Fruit fly (Drosophila melanogaster) whole organism, embryonic: Measurements from ENCODE around the gene CG42866.

Experiments used
- C15 ChIP-seq: fragments of 200-800 bp; sonication (Bioruptor generic); IDR thresholded peaks from 3 replicates; pipeline ENCODE4 v1.3.6; 2022; ENCODE audit warnings: missing biosample characterization, missing genetic modification characterization
- CG10209 ChIP-seq: fragments of 200-800 bp; sonication (Bioruptor generic); optimal IDR thresholded peaks from 3 replicates; lab custom pipeline; 2017; ENCODE audit warnings: missing biosample characterization, mild to moderate bottlenecking, missing genetic modification characterization, missing genetic modification reagents
- CG10274 ChIP-seq: fragments of 200-800 bp; sonication (Bioruptor generic); optimal IDR thresholded peaks from 3 replicates; lab custom pipeline; 2017; ENCODE audit warnings: missing biosample characterization, mild to moderate bottlenecking, missing genetic modification characterization
- CG10431 ChIP-seq: fragments of 200-800 bp; sonication (Bioruptor generic); optimal IDR thresholded peaks from 3 replicates; lab custom pipeline; 2018; ENCODE audit warnings: missing biosample characterization, mild to moderate bottlenecking, missing genetic modification characterization
- CG10654 ChIP-seq: fragments of 200-800 bp; sonication (Bioruptor generic); optimal IDR thresholded peaks from 2 replicates; lab custom pipeline; 2016; ENCODE audit warnings: missing biosample characterization, missing genetic modification characterization
- CG11093 ChIP-seq: fragments of 200-800 bp; sonication (Bioruptor generic); IDR thresholded peaks from 3 replicates; pipeline ENCODE4 v1.3.6; 2022; ENCODE audit warnings: missing biosample characterization, missing genetic modification characterization
- CG11398 ChIP-seq: fragments of 200-800 bp; sonication (Bioruptor generic); optimal IDR thresholded peaks from 2 replicates; lab custom pipeline; 2016; ENCODE audit warnings: missing biosample characterization, missing genetic modification characterization
- CG11456 ChIP-seq: fragments of 200-800 bp; sonication (Bioruptor generic); IDR thresholded peaks from 3 replicates; pipeline ENCODE4 v1.3.6; 2022; ENCODE audit warnings: missing biosample characterization, missing genetic modification characterization
- CG11560 ChIP-seq: fragments of 200-800 bp; sonication (Bioruptor generic); IDR thresholded peaks from 3 replicates; pipeline ENCODE4 v1.3.6; 2022; ENCODE audit warnings: missing biosample characterization, missing genetic modification characterization
- CG12391 ChIP-seq: fragments of 200-800 bp; sonication (Bioruptor generic); optimal IDR thresholded peaks from 3 replicates; lab custom pipeline; 2018; ENCODE audit warnings: missing biosample characterization, mild to moderate bottlenecking, missing genetic modification characterization, moderate library complexity
- CG13775 ChIP-seq: fragments of 200-800 bp; sonication (Bioruptor generic); optimal IDR thresholded peaks from 3 replicates; lab custom pipeline; 2017; ENCODE audit warnings: missing biosample characterization, mild to moderate bottlenecking, missing genetic modification characterization
- CG15011 ChIP-seq: fragments of 200-800 bp; sonication (Bioruptor generic); optimal IDR thresholded peaks from 3 replicates; lab custom pipeline; 2018; ENCODE audit warnings: missing biosample characterization, mild to moderate bottlenecking, missing genetic modification characterization
- CG1602 ChIP-seq: fragments of 200-800 bp; sonication (Bioruptor generic); optimal IDR thresholded peaks from 3 replicates; lab custom pipeline; 2016; ENCODE audit warnings: missing biosample characterization, missing genetic modification characterization
- CG16813 ChIP-seq: fragments of 200-800 bp; sonication (Bioruptor generic); IDR thresholded peaks from 3 replicates; pipeline ENCODE4 v1.3.6; 2022; ENCODE audit warnings: missing biosample characterization, missing genetic modification characterization; ENCODE audit not compliant: partially characterized antibody
- CG17359 ChIP-seq: fragments of 200-800 bp; sonication (Bioruptor generic); optimal IDR thresholded peaks from 3 replicates; lab custom pipeline; 2018; ENCODE audit warnings: missing biosample characterization, mild to moderate bottlenecking, missing genetic modification characterization, moderate library complexity
- CG17568 ChIP-seq: fragments of 200-800 bp; sonication (Bioruptor generic); optimal IDR thresholded peaks from 2 replicates; lab custom pipeline; 2018; ENCODE audit warnings: missing biosample characterization, mild to moderate bottlenecking, missing genetic modification characterization, moderate library complexity
- CG17802 ChIP-seq: fragments of 200-800 bp; sonication (Bioruptor generic); optimal IDR thresholded peaks from 2 replicates; lab custom pipeline; 2018; ENCODE audit warnings: missing biosample characterization, mild to moderate bottlenecking, missing genetic modification characterization, moderate library complexity
- CG18599 ChIP-seq: fragments of 200-800 bp; sonication (Bioruptor generic); optimal IDR thresholded peaks from 3 replicates; lab custom pipeline; 2017; ENCODE audit warnings: missing biosample characterization, missing genetic modification characterization, mild to moderate bottlenecking, moderate library complexity, missing genetic modification reagents
- CG32767 ChIP-seq: fragments of 200-800 bp; sonication (Bioruptor generic); IDR thresholded peaks from 2 replicates; pipeline ENCODE4 v1.3.6; 2022; ENCODE audit warnings: missing biosample characterization, missing genetic modification characterization
- CG5180 ChIP-seq: fragments of 200-800 bp; sonication (Bioruptor generic); optimal IDR thresholded peaks from 3 replicates; lab custom pipeline; 2017; ENCODE audit warnings: missing biosample characterization, missing genetic modification characterization, mild to moderate bottlenecking, moderate library complexity, missing genetic modification reagents
- CG5245 ChIP-seq: fragments of 200-800 bp; sonication (Bioruptor generic); optimal IDR thresholded peaks from 3 replicates; lab custom pipeline; 2016; ENCODE audit warnings: missing biosample characterization, missing genetic modification characterization
- CG9437 ChIP-seq: fragments of 200-800 bp; sonication (Bioruptor generic); optimal IDR thresholded peaks from 2 replicates; lab custom pipeline; 2018; ENCODE audit warnings: missing biosample characterization, mild to moderate bottlenecking, missing genetic modification characterization
- Dip2 ChIP-seq: fragments of 200-800 bp; sonication (Bioruptor generic); IDR thresholded peaks from 2 replicates; pipeline ENCODE4 v1.3.6; 2022; ENCODE audit warnings: missing biosample characterization, missing genetic modification characterization
- HmgZ ChIP-seq: fragments of 200-800 bp; sonication (Bioruptor generic); optimal IDR thresholded peaks from 2 replicates; lab custom pipeline; 2018; ENCODE audit warnings: missing biosample characterization, mild to moderate bottlenecking, missing genetic modification characterization
- Opbp ChIP-seq: fragments of 200-800 bp; sonication (Bioruptor generic); IDR thresholded peaks from 3 replicates; pipeline ENCODE4 v1.3.6; 2022; ENCODE audit warnings: missing biosample characterization, missing genetic modification characterization; ENCODE audit not compliant: partially characterized antibody
- Rfx ChIP-seq: fragments of 200-800 bp; sonication (Bioruptor generic); IDR thresholded peaks from 2 replicates; pipeline ENCODE4 v1.3.6; 2022; ENCODE audit warnings: missing biosample characterization, missing genetic modification characterization
- Sin3A ChIP-seq: fragments of >200 bp; optimal IDR thresholded peaks from 2 replicates; lab custom pipeline; 2018
- Stat92E ChIP-seq, 3 experiments: fragments of >200 bp in 2 of 3; fragments of 200-800 bp in 1 of 3; sonication (Bioruptor generic) in 1 of 3; optimal IDR thresholded peaks; 2 replicates each; lab custom pipeline; 2017 to 2019; ENCODE audit warnings: missing biosample characterization in 3 of 3, missing genetic modification characterization in 3 of 3, mild to moderate bottlenecking in 1 of 3, moderate library complexity in 1 of 3
- TFAM ChIP-seq: fragments of 200-800 bp; sonication (Bioruptor generic); optimal IDR thresholded peaks from 2 replicates; lab custom pipeline; 2017; ENCODE audit warnings: missing biosample characterization, missing genetic modification characterization, inconsistent platforms
- Trl ChIP-seq, 3 experiments: fragments of >200 bp in 2 of 3; fragments of 200-800 bp in 1 of 3; sonication (Bioruptor generic) in 1 of 3; optimal IDR thresholded peaks; 2 replicates in 1 of 3; 3 replicates in 2 of 3; lab custom pipeline; 2016 to 2017; ENCODE audit warnings: missing biosample characterization in 1 of 3, missing genetic modification characterization in 1 of 3
- ap ChIP-seq: fragments of 200-800 bp; sonication (Bioruptor generic); IDR thresholded peaks from 2 replicates; pipeline ENCODE4 v1.3.6; 2022; ENCODE audit warnings: missing biosample characterization, missing genetic modification characterization
- bcd ChIP-seq: fragments of 200-800 bp; sonication (Bioruptor generic); optimal IDR thresholded peaks from 2 replicates; lab custom pipeline; 2017; ENCODE audit warnings: missing biosample characterization, mild to moderate bottlenecking, missing genetic modification characterization
- chinmo ChIP-seq: fragments of 200-800 bp; sonication (Bioruptor generic); IDR thresholded peaks from 4 replicates; pipeline ENCODE4 v1.3.6; 2022; ENCODE audit warnings: missing biosample characterization, missing genetic modification characterization; ENCODE audit not compliant: partially characterized antibody
- crc ChIP-seq: fragments of 200-800 bp; sonication (Bioruptor generic); optimal IDR thresholded peaks from 2 replicates; lab custom pipeline; 2016; ENCODE audit warnings: missing biosample characterization, missing genetic modification characterization
- disco-r ChIP-seq: fragments of 200-800 bp; sonication (Bioruptor generic); optimal IDR thresholded peaks from 2 replicates; lab custom pipeline; 2016; ENCODE audit warnings: missing biosample characterization, missing genetic modification characterization
- esg ChIP-seq: fragments of 200-800 bp; sonication (Bioruptor generic); conservative IDR thresholded peaks from 2 replicates; pipeline ENCODE4 v1.3.6; 2022; ENCODE audit warnings: missing biosample characterization, missing genetic modification characterization
- gcm ChIP-seq: fragments of 200-800 bp; sonication (Bioruptor generic); optimal IDR thresholded peaks from 2 replicates; lab custom pipeline; 2019; ENCODE audit warnings: missing biosample characterization, mild to moderate bottlenecking, missing genetic modification characterization, moderate library complexity
- gt ChIP-seq: fragments of 200-800 bp; sonication (Bioruptor generic); IDR thresholded peaks from 2 replicates; pipeline ENCODE4 v1.3.6; 2022; ENCODE audit warnings: missing biosample characterization, missing genetic modification characterization
- ham ChIP-seq: fragments of 200-800 bp; sonication (Bioruptor generic); IDR thresholded peaks from 2 replicates; pipeline ENCODE4 v1.3.6; 2022; ENCODE audit warnings: missing biosample characterization, missing genetic modification characterization
- ind ChIP-seq: fragments of 200-800 bp; sonication (Bioruptor generic); optimal IDR thresholded peaks from 3 replicates; lab custom pipeline; 2016; ENCODE audit warnings: missing biosample characterization, missing genetic modification characterization
- nerfin-1 ChIP-seq: fragments of 200-800 bp; sonication (Bioruptor generic); optimal IDR thresholded peaks from 3 replicates; lab custom pipeline; 2019; ENCODE audit warnings: missing biosample characterization, mild to moderate bottlenecking, missing genetic modification characterization, moderate library complexity
- p53 ChIP-seq: fragments of 200-800 bp; sonication (Bioruptor generic); optimal IDR thresholded peaks from 2 replicates; lab custom pipeline; 2016; ENCODE audit warnings: missing biosample characterization, missing genetic modification characterization
- pan ChIP-seq, 4 experiments: fragments of >200 bp in 3 of 4; fragments of 200-800 bp in 1 of 4; sonication (Bioruptor generic) in 1 of 4; optimal IDR thresholded peaks in 3 of 4; IDR thresholded peaks in 1 of 4; 2 replicates each; pipeline versions ENCODE4 v1.3.6 to Lab custom; 2017 to 2022; ENCODE audit warnings: missing biosample characterization in 2 of 4, missing genetic modification characterization in 2 of 4, mixed read lengths in 1 of 4
- schlank ChIP-seq: fragments of 200-800 bp; sonication (Bioruptor generic); optimal IDR thresholded peaks from 2 replicates; lab custom pipeline; 2018; ENCODE audit warnings: missing biosample characterization, mild to moderate bottlenecking, missing genetic modification characterization
- tna ChIP-seq: fragments of 200-800 bp; sonication (Bioruptor generic); IDR thresholded peaks from 2 replicates; pipeline ENCODE4 v1.3.6; 2022; ENCODE audit warnings: missing biosample characterization, missing genetic modification characterization; ENCODE audit not compliant: partially characterized antibody
- twi ChIP-seq: fragments of 200-800 bp; optimal IDR thresholded peaks from 2 replicates; lab custom pipeline; 2019; ENCODE audit warnings: missing biosample characterization, mild to moderate bottlenecking, missing genetic modification characterization, moderate library complexity
- usp ChIP-seq: fragments of >200 bp; optimal IDR thresholded peaks from 2 replicates; lab custom pipeline; 2017; ENCODE audit warnings: missing biosample characterization, missing genetic modification characterization
- wdn ChIP-seq: fragments of 200-800 bp; sonication (Bioruptor generic); IDR thresholded peaks from 2 replicates; pipeline ENCODE4 v1.3.6; 2022; ENCODE audit warnings: missing biosample characterization, missing genetic modification characterization
- zfh1 ChIP-seq: fragments of 200-800 bp; sonication (Bioruptor generic); IDR thresholded peaks from 3 replicates; pipeline ENCODE4 v1.3.6; 2022; ENCODE audit warnings: missing biosample characterization, missing genetic modification characterization

CG42866 gene

DNA sequence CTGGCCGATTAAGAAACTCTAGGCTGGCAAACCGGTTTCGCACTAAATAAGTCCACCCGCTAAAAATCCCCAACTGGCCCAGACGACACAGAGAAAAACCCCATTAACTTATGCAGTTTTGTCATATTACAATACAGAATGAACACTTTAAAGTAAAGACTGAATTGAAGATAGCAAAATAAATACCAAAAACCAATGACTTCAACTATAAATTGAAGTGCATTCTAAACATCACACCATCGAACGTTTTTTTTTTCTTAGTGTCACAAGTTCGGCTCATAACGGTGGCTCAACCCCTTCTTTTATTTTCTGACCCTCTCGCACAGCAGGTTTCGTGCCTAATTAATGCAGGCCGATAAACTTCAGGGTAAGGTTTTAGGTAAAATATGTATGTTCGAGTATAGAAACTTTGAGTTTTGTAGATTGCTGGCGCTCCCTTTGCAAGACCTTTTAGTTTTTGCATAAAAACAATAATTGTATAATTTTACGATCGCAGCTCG is 20.1 kb downstream of the CG42866 start (continued):
- TF ChIP-seq TFAM (GFP tag; lab: Kevin White, UChicago) (peak; percentile 25), Opbp (GFP tag; lab: Robert Waterston, UW) (no peak), CG32767 (GFP tag; lab: Robert Waterston, UW) (peak; percentile 87), usp (GFP tag; lab: Kevin White, UChicago) (no peak), CG10209 (GFP tag; lab: Kevin White, UChicago) (peak; percentile 87), Stat92E (GFP tag; optimal IDR thresholded peaks at IDR 0.05; lab: Kevin White, UChicago) (no peak), tna (no peak), disco-r (GFP tag; lab: Kevin White, UChicago) (peak; percentile 78), gcm (peak; percentile 59), twi (tag; lab: Kevin White, UChicago) (peak; percentile 28), CG16813 (GFP tag; lab: Robert Waterston, UW) (no peak), CG10654 (peak; percentile 58), CG17359 (tag; lab: Kevin White, UChicago) (peak; percentile 82), ham (GFP tag; lab: Robert Waterston, UW) (peak; percentile 80), ap (GFP tag; lab: Robert Waterston, UW) (peak; percentile 80), crc (peak; percentile 69), CG10431 (GFP tag; lab: Kevin White, UChicago) (no peak), CG1602 (GFP tag; lab: Kevin White, UChicago) (peak; percentile 75), CG17802 (peak; percentile 16), pan (optimal IDR thresholded peaks at IDR 0.05; lab: Kevin White, UChicago) (no peak), pan (GFP tag; optimal IDR thresholded peaks at IDR 0.05 in 1 of 2, IDR thresholded peaks at IDR 0.05 in 1 of 2) (peak in 1 of 2 experiments; percentile 93), wdn (peak; percentile 87), CG15011 (GFP tag; lab: Kevin White, UChicago) (peak; percentile 60), C15 (GFP tag; lab: Robert Waterston, UW) (peak; percentile 84), zfh1 (GFP tag; lab: Robert Waterston, UW) (peak; percentile 93), Sin3A (lab: Kevin White, UChicago) (no peak), Rfx (GFP tag; lab: Robert Waterston, UW) (peak; percentile 87), chinmo (GFP tag; lab: Robert Waterston, UW) (peak; percentile 77; the same call in 3 of the 4 replicates), CG10274 (GFP tag; lab: Kevin White, UChicago) (peak; percentile 71), CG18599 (GFP tag; lab: Kevin White, UChicago) (peak; percentile 86), CG11093 (peak; percentile 89), bcd (GFP tag; lab: Kevin White, UChicago) (peak; percentile 78), CG12391 (tag; lab: Kevin White, UChicago) (peak; percentile 86), CG11560 (tag; lab: Robert Waterston, UW) (no peak), CG11456 (GFP tag; lab: Robert Waterston, UW) (peak; percentile 94), p53 (GFP tag; lab: Kevin White, UChicago) (peak; percentile 67), CG11398 (GFP tag; lab: Kevin White, UChicago) (peak; percentile 80), Trl (optimal IDR thresholded peaks at IDR 0.05; lab: Kevin White, UChicago) (no peak), Trl (GFP tag; optimal IDR thresholded peaks at IDR 0.05; lab: Kevin White, UChicago) (peak; percentile 83), schlank (peak; percentile 64), CG13775 (GFP tag; lab: Kevin White, UChicago) (peak; percentile 80), HmgZ (tag; lab: Kevin White, UChicago) (peak; percentile 84), CG9437 (GFP tag; lab: Kevin White, UChicago) (peak; percentile 70), Dip2 (0 out of 2 replicates have a peak, but pooled peaks have one; percentile 17), CG17568 (GFP tag; lab: Kevin White, UChicago) (peak; percentile 57), gt (GFP tag; lab: Robert Waterston, UW) (peak; percentile 54; the same call in 1 of the 2 replicates), nerfin-1 (peak; percentile 61), CG5245 (no peak), ind (GFP tag; lab: Kevin White, UChicago) (peak; percentile 85), esg (peak; percentile 88), CG5180 (GFP tag; lab: Kevin White, UChicago) (peak; percentile 53)
